Worm (Caenorhabditis elegans): ENCODE results near the gene acp-1.

ce11 chrX:3347904-3348441 lies 37.3 kb downstream of the acp-1 start, which contains the start of gene ZK816.3:
- TF ChIP-seq tbx-2 (tag; optimal IDR thresholded peaks at IDR 0.05) (peak; percentile 72), hlh-6 (tag; optimal IDR thresholded peaks at IDR 0.05) (peak; percentile 79)

Measured in whole organism, late embryonic.